Worm (Caenorhabditis elegans) whole organism, L1 larva: Measurements from ENCODE around the gene F19G12.1.
A peak's percentile ranks its signal among the peaks of the same experiment; 100 is the strongest.

Source experiments
- C04F5.9 ChIP-seq: sonication (generic microtip); optimal IDR thresholded peaks from 2 replicates; lab custom pipeline; 2016; ENCODE audit warnings: missing genetic modification characterization, missing compliant biosample characterization
- C16A3.4 ChIP-seq: fragments of 150-350 bp; optimal IDR thresholded peaks from 2 replicates; lab custom pipeline; 2014; ENCODE audit warnings: missing biosample characterization, missing genetic modification characterization
- Y116A8C.19 ChIP-seq: sonication (generic microtip); optimal IDR thresholded peaks from 2 replicates; lab custom pipeline; 2016; ENCODE audit warnings: missing compliant biosample characterization, missing genetic modification characterization, borderline replicate concordance
- aha-1 ChIP-seq: fragments of 150-350 bp; optimal IDR thresholded peaks from 2 replicates; lab custom pipeline; 2014; ENCODE audit warnings: missing biosample characterization, missing genetic modification characterization
- alr-1 ChIP-seq: fragments of 200-800 bp; sonication (Bioruptor generic); optimal IDR thresholded peaks from 2 replicates; lab custom pipeline; 2018; ENCODE audit warnings: borderline replicate concordance, mild to moderate bottlenecking, missing genetic modification characterization, missing compliant biosample characterization
- ama-1 ChIP-seq: fragments of 150-350 bp; optimal IDR thresholded peaks from 2 replicates; lab custom pipeline; 2014
- blmp-1 ChIP-seq: fragments of 150-350 bp; optimal IDR thresholded peaks from 2 replicates; lab custom pipeline; 2014; ENCODE audit warnings: missing biosample characterization, missing genetic modification characterization
- ceh-63 ChIP-seq: fragments of 200-800 bp; sonication (Bioruptor generic); optimal IDR thresholded peaks from 2 replicates; lab custom pipeline; 2018; ENCODE audit warnings: mild to moderate bottlenecking, missing genetic modification characterization, missing compliant biosample characterization
- ceh-8 ChIP-seq: fragments of 200-800 bp; sonication (Bioruptor generic); optimal IDR thresholded peaks from 2 replicates; lab custom pipeline; 2018; ENCODE audit warnings: mild to moderate bottlenecking, missing genetic modification characterization, moderate library complexity, missing compliant biosample characterization
- ceh-82 ChIP-seq, 3 experiments: fragments of 150-350 bp in 1 of 3; sonication (generic microtip) in 2 of 3; optimal IDR thresholded peaks; 2 replicates each; lab custom pipeline; 2014 to 2017; ENCODE audit warnings: missing biosample characterization in 3 of 3, missing genetic modification characterization in 3 of 3
- ceh-90 ChIP-seq: sonication (generic microtip); optimal IDR thresholded peaks from 2 replicates; lab custom pipeline; 2016; ENCODE audit warnings: missing genetic modification characterization, missing compliant biosample characterization
- ces-1 ChIP-seq: fragments of 150-350 bp; optimal IDR thresholded peaks from 2 replicates; lab custom pipeline; 2014; ENCODE audit warnings: missing biosample characterization, missing genetic modification reagents, missing genetic modification characterization
- dsc-1 ChIP-seq: sonication (generic microtip); optimal IDR thresholded peaks from 2 replicates; lab custom pipeline; 2016; ENCODE audit warnings: mild to moderate bottlenecking, missing genetic modification characterization, missing compliant biosample characterization
- efl-1 ChIP-seq, 4 experiments: fragments of 150-350 bp; optimal IDR thresholded peaks in 3 of 4; peaks in 1 of 4; 1 replicate in 1 of 4; 2 replicates in 3 of 4; lab custom pipeline; 2014; ENCODE audit warnings: missing biosample characterization in 2 of 4, missing genetic modification characterization in 2 of 4, missing genetic modification reagents in 2 of 4
- efl-3 ChIP-seq: fragments of 200-800 bp; sonication (Bioruptor generic); optimal IDR thresholded peaks from 2 replicates; lab custom pipeline; 2018; ENCODE audit warnings: mild to moderate bottlenecking, missing genetic modification characterization, missing compliant biosample characterization
- egl-13 ChIP-seq: sonication (generic microtip); optimal IDR thresholded peaks from 2 replicates; lab custom pipeline; 2016; ENCODE audit warnings: missing genotype, missing genetic modification reagents, missing genetic modification characterization, missing compliant biosample characterization
- fos-1 ChIP-seq: fragments of 150-350 bp; optimal IDR thresholded peaks from 2 replicates; lab custom pipeline; 2014; ENCODE audit warnings: missing biosample characterization, missing genetic modification characterization
- grh-1 ChIP-seq: fragments of 200-800 bp; sonication (Bioruptor generic); IDR thresholded peaks from 2 replicates; pipeline ENCODE4 v1.3.6; 2022; ENCODE audit warnings: missing genetic modification reagents, missing genetic modification characterization, missing compliant biosample characterization
- hlh-17 ChIP-seq: fragments of 200-800 bp; sonication (Bioruptor generic); optimal IDR thresholded peaks from 2 replicates; lab custom pipeline; 2018; ENCODE audit warnings: missing genetic modification characterization, mild to moderate bottlenecking, missing compliant biosample characterization, moderate library complexity, borderline replicate concordance
- hlh-4 ChIP-seq: sonication (generic microtip); optimal IDR thresholded peaks from 2 replicates; lab custom pipeline; 2016; ENCODE audit warnings: mild to moderate bottlenecking, missing genetic modification characterization, missing compliant biosample characterization
- hpl-2 ChIP-seq: fragments of 150-350 bp; optimal IDR thresholded peaks from 2 replicates; lab custom pipeline; 2014; ENCODE audit warnings: missing biosample characterization, missing genetic modification reagents, missing genetic modification characterization
- isw-1 ChIP-seq: fragments of 200-800 bp; sonication (Bioruptor generic); IDR thresholded peaks from 2 replicates; pipeline ENCODE4 v1.3.6; 2022; ENCODE audit warnings: missing genetic modification characterization, missing compliant biosample characterization
- jun-1 ChIP-seq: fragments of 150-350 bp; optimal IDR thresholded peaks from 2 replicates; lab custom pipeline; 2014; ENCODE audit warnings: missing biosample characterization, missing genetic modification reagents, missing genetic modification characterization
- lin-15B ChIP-seq: fragments of 150-350 bp; sonication (generic microtip); optimal IDR thresholded peaks from 3 replicates; lab custom pipeline; 2014; ENCODE audit warnings: missing biosample characterization, missing genetic modification characterization
- lin-35 ChIP-seq, 2 experiments: fragments of 150-350 bp; optimal IDR thresholded peaks; 2 replicates each; lab custom pipeline; 2014; ENCODE audit warnings: missing biosample characterization in 2 of 2, missing genetic modification characterization in 2 of 2, missing genetic modification reagents in 2 of 2
- lin-39 ChIP-seq: fragments of 150-350 bp; optimal IDR thresholded peaks from 2 replicates; lab custom pipeline; 2014; ENCODE audit warnings: missing biosample characterization, missing genetic modification reagents, missing genetic modification characterization
- lir-3 ChIP-seq: sonication (generic microtip); optimal IDR thresholded peaks from 2 replicates; lab custom pipeline; 2016; ENCODE audit warnings: mild to moderate bottlenecking, missing genetic modification characterization, moderate library complexity, missing compliant biosample characterization; ENCODE audit not compliant: poor library complexity
- lsy-2 ChIP-seq, 2 experiments: fragments of 150-350 bp; optimal IDR thresholded peaks; 2 replicates each; lab custom pipeline; 2014; ENCODE audit warnings: missing biosample characterization in 2 of 2, missing genetic modification characterization in 2 of 2
- mep-1 ChIP-seq: fragments of 150-350 bp; optimal IDR thresholded peaks from 2 replicates; lab custom pipeline; 2014; ENCODE audit warnings: missing biosample characterization, missing genetic modification characterization
- nhr-12 ChIP-seq: sonication (generic microtip); optimal IDR thresholded peaks from 2 replicates; lab custom pipeline; 2017; ENCODE audit warnings: missing biosample characterization, missing genetic modification characterization
- nhr-19 ChIP-seq: fragments of 200-800 bp; sonication (Bioruptor generic); conservative IDR thresholded peaks from 2 replicates; pipeline ENCODE4 v1.3.6; 2022; ENCODE audit warnings: missing genetic modification characterization, missing compliant biosample characterization
- nhr-20 ChIP-seq: sonication (generic microtip); optimal IDR thresholded peaks from 2 replicates; lab custom pipeline; 2016; ENCODE audit warnings: mild to moderate bottlenecking, missing genetic modification characterization, missing compliant biosample characterization
- nhr-28 ChIP-seq: fragments of 150-350 bp; optimal IDR thresholded peaks from 2 replicates; lab custom pipeline; 2014; ENCODE audit warnings: missing biosample characterization, missing genetic modification characterization
- nhr-47 ChIP-seq: sonication (generic microtip); optimal IDR thresholded peaks from 2 replicates; lab custom pipeline; 2016; ENCODE audit warnings: mild to moderate bottlenecking, missing genetic modification characterization, moderate library complexity, missing compliant biosample characterization
- nhr-84 ChIP-seq: sonication (generic microtip); optimal IDR thresholded peaks from 2 replicates; lab custom pipeline; 2017; ENCODE audit warnings: missing biosample characterization, missing genetic modification characterization
- nhr-85 ChIP-seq: sonication (generic microtip); peaks from one replicate; lab custom pipeline; 2016; ENCODE audit warnings: missing genetic modification characterization, inconsistent platforms, missing compliant biosample characterization
- pag-3 ChIP-seq: sonication (generic microtip); optimal IDR thresholded peaks from 2 replicates; lab custom pipeline; 2017; ENCODE audit warnings: missing genetic modification characterization, mild to moderate bottlenecking, missing compliant biosample characterization, antibody characterized with exemption, borderline replicate concordance; ENCODE audit not compliant: insufficient read depth
- pqm-1 ChIP-seq: sonication (generic microtip); optimal IDR thresholded peaks from 3 replicates; lab custom pipeline; 2017; ENCODE audit warnings: missing biosample characterization, missing genetic modification characterization
- skn-1 ChIP-seq: fragments of 150-350 bp; optimal IDR thresholded peaks from 2 replicates; lab custom pipeline; 2014; ENCODE audit warnings: missing biosample characterization, missing genetic modification characterization
- snu-23 ChIP-seq: sonication (generic microtip); optimal IDR thresholded peaks from 2 replicates; lab custom pipeline; 2016; ENCODE audit warnings: missing genetic modification characterization, missing compliant biosample characterization
- sptf-1 ChIP-seq: fragments of 150-350 bp; optimal IDR thresholded peaks from 2 replicates; lab custom pipeline; 2014; ENCODE audit warnings: missing biosample characterization, missing genetic modification characterization
- swsn-7 ChIP-seq: sonication (generic microtip); optimal IDR thresholded peaks from 2 replicates; lab custom pipeline; 2016; ENCODE audit warnings: missing genetic modification characterization, missing compliant biosample characterization
- unc-130 ChIP-seq: fragments of 150-350 bp; optimal IDR thresholded peaks from 2 replicates; lab custom pipeline; 2017; ENCODE audit warnings: missing biosample characterization, missing genetic modification characterization, inconsistent platforms
- unc-30 ChIP-seq: sonication (generic microtip); optimal IDR thresholded peaks from 2 replicates; lab custom pipeline; 2017; ENCODE audit warnings: missing biosample characterization, missing genetic modification characterization
- unc-62 ChIP-seq: fragments of 150-350 bp; optimal IDR thresholded peaks from 2 replicates; lab custom pipeline; 2014; ENCODE audit warnings: missing biosample characterization, missing genetic modification reagents, missing genetic modification characterization
- unc-86 ChIP-seq: sonication (generic microtip); optimal IDR thresholded peaks from 2 replicates; lab custom pipeline; 2016; ENCODE audit warnings: missing genetic modification characterization, missing compliant biosample characterization
- unc-98 ChIP-seq: fragments of 200-800 bp; sonication (Bioruptor generic); IDR thresholded peaks from 2 replicates; pipeline ENCODE4 v1.3.6; 2022; ENCODE audit warnings: missing genetic modification characterization, missing compliant biosample characterization
- vab-15 ChIP-seq: sonication (generic microtip); optimal IDR thresholded peaks from 2 replicates; lab custom pipeline; 2017; ENCODE audit warnings: missing genotype, mild to moderate bottlenecking, missing genetic modification characterization, missing compliant biosample characterization
- zag-1 ChIP-seq: fragments of 150-350 bp; optimal IDR thresholded peaks from 2 replicates; lab custom pipeline; 2014; ENCODE audit warnings: missing biosample characterization, missing genetic modification characterization
- zip-4 ChIP-seq: fragments of 200-800 bp; sonication (Bioruptor generic); optimal IDR thresholded peaks from 2 replicates; lab custom pipeline; 2018; ENCODE audit warnings: mild to moderate bottlenecking, missing genetic modification characterization, moderate library complexity, missing compliant biosample characterization
- ztf-11 ChIP-seq, 2 experiments: sonication (generic microtip); optimal IDR thresholded peaks; 2 replicates each; lab custom pipeline; 2016 to 2017; ENCODE audit warnings: missing genetic modification characterization in 2 of 2, missing biosample characterization in 1 of 2, missing compliant biosample characterization in 1 of 2
- ztf-4 ChIP-seq: fragments of 150-350 bp; optimal IDR thresholded peaks from 2 replicates; lab custom pipeline; 2014; ENCODE audit warnings: missing biosample characterization, missing genetic modification characterization

The F19G12.1 gene

DNA sequence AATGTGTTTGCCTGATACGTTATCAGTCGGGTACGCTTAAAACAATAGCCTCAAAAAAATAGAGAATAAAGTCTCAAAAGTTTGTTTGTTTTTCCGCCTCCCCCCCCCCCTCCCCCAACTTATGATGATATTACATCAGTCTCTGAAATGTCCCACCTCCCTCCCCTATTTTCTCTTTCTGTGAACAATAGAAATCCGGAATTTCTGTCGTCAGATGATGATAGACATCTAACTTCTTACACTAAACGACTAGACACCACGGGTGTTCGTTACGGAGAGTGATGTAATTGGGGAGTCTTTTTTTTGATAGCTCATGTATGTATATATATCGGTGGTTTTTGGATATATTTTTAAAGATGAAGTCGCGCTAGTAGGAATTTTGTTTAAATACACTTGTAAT, 36.4 kb upstream of the F19G12.1 start:
- TF ChIP-seq skn-1 (tag; lab: Kevin White, UChicago) (peak; percentile 46), swsn-7 (tag; lab: Kevin White, UChicago) (no peak), efl-1 (optimal IDR thresholded peaks at IDR 0.05; lab: Kevin White, UChicago) (no peak), efl-1 (GFP tag; optimal IDR thresholded peaks at IDR 0.05 in 1 of 2; lab: Kevin White, UChicago) (peak in 1 of 2 experiments; percentile 3)

- no peak for TF ChIP-seq zip-4 (GFP tag; lab: Kevin White, UChicago)
- no peak for TF ChIP-seq nhr-47
- TF ChIP-seq lin-15B (tag; lab: Kevin White, UChicago), result no peak
- no peak for TF ChIP-seq unc-62 (GFP tag; lab: Kevin White, UChicago)
- TF ChIP-seq mep-1 (tag; lab: Kevin White, UChicago), result no peak
- TF ChIP-seq pqm-1 (tag; lab: Kevin White, UChicago), result no peak
- no peak for TF ChIP-seq unc-86 (tag; lab: Kevin White, UChicago)
- TF ChIP-seq nhr-19 (GFP tag; lab: Robert Waterston, UW), result peak; percentile 71
- TF ChIP-seq nhr-28 (tag; lab: Kevin White, UChicago), result no peak
- no peak for TF ChIP-seq ztf-4
- TF ChIP-seq hlh-4 (tag; lab: Kevin White, UChicago), result no peak
- no peak for TF ChIP-seq grh-1
- TF ChIP-seq egl-13, result no peak
- TF ChIP-seq dsc-1, result no peak
- peak; percentile 3 for TF ChIP-seq jun-1
- TF ChIP-seq ztf-11 (tag; optimal IDR thresholded peaks at IDR 0.05; lab: Kevin White, UChicago), result no peak
- TF ChIP-seq nhr-85, result peak; percentile 78
- no peak for TF ChIP-seq unc-130 (tag; lab: Kevin White, UChicago)
- TF ChIP-seq lsy-2 (tag; optimal IDR thresholded peaks at IDR 0.05; lab: Kevin White, UChicago), result no peak
- no peak for TF ChIP-seq ces-1 (GFP tag; lab: Kevin White, UChicago)
- no peak for TF ChIP-seq vab-15 (tag; lab: Kevin White, UChicago)
- TF ChIP-seq hlh-17 (GFP tag; lab: Kevin White, UChicago), result no peak
- peak; percentile 10 for TF ChIP-seq blmp-1 (tag; lab: Kevin White, UChicago)
- no peak for TF ChIP-seq C16A3.4 (tag; lab: Kevin White, UChicago)
- peak; percentile 49 for TF ChIP-seq nhr-20
- no peak for TF ChIP-seq C04F5.9 (tag; lab: Kevin White, UChicago)
- TF ChIP-seq aha-1 (tag; lab: Kevin White, UChicago), result no peak
- TF ChIP-seq hpl-2 (GFP tag; lab: Kevin White, UChicago), result no peak
- no peak for TF ChIP-seq unc-98
- no peak for TF ChIP-seq ceh-8 (GFP tag; lab: Kevin White, UChicago)
- no peak for TF ChIP-seq ceh-63
- TF ChIP-seq efl-3, result no peak
- no peak for TF ChIP-seq ceh-90 (tag; lab: Kevin White, UChicago)
- no peak for TF ChIP-seq sptf-1 (tag; lab: Kevin White, UChicago)
- TF ChIP-seq ceh-82 (tag; optimal IDR thresholded peaks at IDR 0.05; lab: Kevin White, UChicago), result no peak
- TF ChIP-seq lin-35 (GFP tag; optimal IDR thresholded peaks at IDR 0.05; lab: Kevin White, UChicago), result peak in 1 of 2 experiments; percentile 51
- no peak for TF ChIP-seq zag-1
- TF ChIP-seq snu-23 (GFP tag; lab: Kevin White, UChicago), result peak; percentile 18
- no peak for TF ChIP-seq lin-39
- TF ChIP-seq unc-30 (tag; lab: Kevin White, UChicago), result no peak
- no peak for TF ChIP-seq nhr-12 (tag; lab: Kevin White, UChicago)
- no peak for TF ChIP-seq isw-1 (GFP tag; lab: Robert Waterston, UW)
- TF ChIP-seq Y116A8C.19 (tag; lab: Kevin White, UChicago), result no peak
- TF ChIP-seq lir-3 (tag; lab: Kevin White, UChicago), result no peak
- no peak for TF ChIP-seq ama-1 (lab: Kevin White, UChicago)
- TF ChIP-seq alr-1 (tag; lab: Kevin White, UChicago), result no peak
- TF ChIP-seq fos-1 (tag; lab: Kevin White, UChicago), result no peak
- peak; percentile 35 for TF ChIP-seq skn-1 (tag; lab: Kevin White, UChicago)
- no peak for TF ChIP-seq nhr-84 (tag; lab: Kevin White, UChicago)
- no peak for TF ChIP-seq pag-3 (tag; lab: Kevin White, UChicago)
These were observed 35.0 kb upstream of the F19G12.1 start for ce11 chrX:1395793-1396192.
